Fruit fly (Drosophila melanogaster) whole organism, embryonic: ENCODE results near the gene BthD.

ENCODE experiments used
- Antp ChIP-seq: fragments of 200-800 bp; sonication (Bioruptor generic); optimal IDR thresholded peaks from 3 replicates; lab custom pipeline; 2016; ENCODE audit warnings: missing biosample characterization, missing genetic modification characterization
- Awh ChIP-seq: fragments of 200-800 bp; sonication (Bioruptor generic); IDR thresholded peaks from 2 replicates; pipeline ENCODE4, ENCODE4 v1.3.6; 2022; ENCODE audit warnings: missing biosample characterization, missing genetic modification characterization
- CG12104 ChIP-seq: fragments of 200-800 bp; sonication (Bioruptor generic); optimal IDR thresholded peaks from 3 replicates; lab custom pipeline; 2016; ENCODE audit warnings: missing biosample characterization, missing genetic modification characterization
- CG12236 ChIP-seq: fragments of 200-800 bp; sonication (Bioruptor generic); optimal IDR thresholded peaks from 2 replicates; lab custom pipeline; 2016; ENCODE audit warnings: missing biosample characterization, missing genetic modification characterization
- CG12744 ChIP-seq: fragments of 200-800 bp; sonication (Bioruptor generic); optimal IDR thresholded peaks from 2 replicates; lab custom pipeline; 2016; ENCODE audit warnings: missing biosample characterization, missing genetic modification characterization
- CG13894 ChIP-seq: fragments of 200-800 bp; sonication (Bioruptor generic); optimal IDR thresholded peaks from 3 replicates; lab custom pipeline; 2018; ENCODE audit warnings: missing biosample characterization, mild to moderate bottlenecking, missing genetic modification characterization, moderate library complexity
- CG14965 ChIP-seq: fragments of 200-800 bp; sonication (Bioruptor generic); optimal IDR thresholded peaks from 2 replicates; lab custom pipeline; 2016; ENCODE audit warnings: missing biosample characterization, missing genetic modification characterization, borderline replicate concordance
- CG15269 ChIP-seq: fragments of 200-800 bp; sonication (Bioruptor generic); optimal IDR thresholded peaks from 2 replicates; lab custom pipeline; 2018; ENCODE audit warnings: missing biosample characterization, mild to moderate bottlenecking, missing genetic modification characterization, moderate library complexity
- CG15514 ChIP-seq: fragments of 200-800 bp; sonication (Bioruptor generic); optimal IDR thresholded peaks from 3 replicates; lab custom pipeline; 2017; ENCODE audit warnings: missing biosample characterization, missing genetic modification characterization, mild to moderate bottlenecking, moderate library complexity, missing genetic modification reagents
- CG17359 ChIP-seq: fragments of 200-800 bp; sonication (Bioruptor generic); optimal IDR thresholded peaks from 3 replicates; lab custom pipeline; 2018; ENCODE audit warnings: missing biosample characterization, mild to moderate bottlenecking, missing genetic modification characterization, moderate library complexity
- CG17361 ChIP-seq: fragments of 200-800 bp; sonication (Bioruptor generic); IDR thresholded peaks from 3 replicates; pipeline ENCODE4 v1.3.6; 2022; ENCODE audit warnings: missing biosample characterization, missing genetic modification characterization
- CG17568 ChIP-seq: fragments of 200-800 bp; sonication (Bioruptor generic); optimal IDR thresholded peaks from 2 replicates; lab custom pipeline; 2018; ENCODE audit warnings: missing biosample characterization, mild to moderate bottlenecking, missing genetic modification characterization, moderate library complexity
- CG4328 ChIP-seq: fragments of 200-800 bp; sonication (Bioruptor generic); optimal IDR thresholded peaks from 3 replicates; lab custom pipeline; 2017; ENCODE audit warnings: missing biosample characterization, missing genetic modification reagents, missing genetic modification characterization
- CG43689 ChIP-seq: fragments of 200-800 bp; sonication (Bioruptor generic); IDR thresholded peaks from 2 replicates; pipeline ENCODE4 v1.3.6; 2022; ENCODE audit warnings: missing biosample characterization, missing genetic modification characterization
- CG4404 ChIP-seq: fragments of 200-800 bp; sonication (Bioruptor generic); IDR thresholded peaks from 2 replicates; pipeline ENCODE4 v1.3.6; 2022; ENCODE audit warnings: missing biosample characterization, missing genetic modification characterization
- CG7839 ChIP-seq: fragments of 200-800 bp; sonication (Bioruptor generic); optimal IDR thresholded peaks from 3 replicates; lab custom pipeline; 2018; ENCODE audit warnings: missing biosample characterization, mild to moderate bottlenecking, missing genetic modification characterization, moderate library complexity
- CG7928 ChIP-seq: fragments of 200-800 bp; sonication (Bioruptor generic); optimal IDR thresholded peaks from 2 replicates; lab custom pipeline; 2017; ENCODE audit warnings: missing biosample characterization, mild to moderate bottlenecking, missing genetic modification characterization
- CG8089 ChIP-seq: fragments of 200-800 bp; sonication (Bioruptor generic); optimal IDR thresholded peaks from 3 replicates; lab custom pipeline; 2016; ENCODE audit warnings: missing biosample characterization, missing genetic modification characterization
- CG9817 ChIP-seq: fragments of 200-800 bp; sonication (Bioruptor generic); optimal IDR thresholded peaks from 2 replicates; lab custom pipeline; 2018; ENCODE audit warnings: missing biosample characterization, mild to moderate bottlenecking, missing genetic modification characterization, moderate library complexity
- CHES-1-like ChIP-seq: fragments of 200-800 bp; sonication (Bioruptor generic); optimal IDR thresholded peaks from 2 replicates; lab custom pipeline; 2016; ENCODE audit warnings: missing biosample characterization, missing genetic modification characterization
- Dbx ChIP-seq: fragments of 200-800 bp; sonication (Bioruptor generic); IDR thresholded peaks from 3 replicates; pipeline ENCODE4 v1.3.6; 2022; ENCODE audit warnings: missing biosample characterization, missing genetic modification characterization
- Gug ChIP-seq: fragments of 200-800 bp; sonication (Bioruptor generic); IDR thresholded peaks from 4 replicates; pipeline ENCODE4 v1.3.6; 2022; ENCODE audit warnings: missing biosample characterization, missing genetic modification characterization
- Meics ChIP-seq: fragments of 200-800 bp; sonication (Bioruptor generic); optimal IDR thresholded peaks from 2 replicates; lab custom pipeline; 2017; ENCODE audit warnings: missing biosample characterization, mild to moderate bottlenecking, missing genetic modification characterization
- Nf-YB ChIP-seq: fragments of 200-800 bp; sonication (Bioruptor generic); optimal IDR thresholded peaks from 3 replicates; lab custom pipeline; 2019; ENCODE audit warnings: missing biosample characterization, mild to moderate bottlenecking, missing genetic modification characterization, moderate library complexity
- Nf-YC ChIP-seq: fragments of 200-800 bp; optimal IDR thresholded peaks from 3 replicates; lab custom pipeline; 2019; ENCODE audit warnings: missing biosample characterization, mild to moderate bottlenecking, missing genetic modification characterization, moderate library complexity
- Oli ChIP-seq: fragments of 200-800 bp; sonication (Bioruptor generic); optimal IDR thresholded peaks from 2 replicates; lab custom pipeline; 2018; ENCODE audit warnings: missing biosample characterization, mild to moderate bottlenecking, missing genetic modification characterization, moderate library complexity
- Sry-β ChIP-seq: fragments of 200-800 bp; sonication (Bioruptor generic); optimal IDR thresholded peaks from 2 replicates; lab custom pipeline; 2018; ENCODE audit warnings: missing biosample characterization, mild to moderate bottlenecking, missing genetic modification characterization, moderate library complexity
- aop ChIP-seq: fragments of 200-800 bp; sonication (Bioruptor generic); IDR thresholded peaks from 2 replicates; pipeline ENCODE4 v1.3.6; 2022; ENCODE audit warnings: missing biosample characterization, missing genetic modification characterization
- ci ChIP-seq: fragments of 200-800 bp; sonication (Bioruptor generic); IDR thresholded peaks from 3 replicates; pipeline ENCODE4 v1.3.6; 2022; ENCODE audit warnings: missing biosample characterization, missing genetic modification characterization
- cwo ChIP-seq: fragments of 200-800 bp; sonication (Bioruptor generic); optimal IDR thresholded peaks from 3 replicates; lab custom pipeline; 2017; ENCODE audit warnings: missing biosample characterization, missing genetic modification characterization, mild to moderate bottlenecking, moderate library complexity, missing genetic modification reagents
- disco-r ChIP-seq: fragments of 200-800 bp; sonication (Bioruptor generic); optimal IDR thresholded peaks from 2 replicates; lab custom pipeline; 2016; ENCODE audit warnings: missing biosample characterization, missing genetic modification characterization
- dmrt11E ChIP-seq: fragments of 200-800 bp; sonication (Bioruptor generic); optimal IDR thresholded peaks from 3 replicates; lab custom pipeline; 2018; ENCODE audit warnings: missing biosample characterization, mild to moderate bottlenecking, missing genetic modification characterization, moderate library complexity
- dmrt99B ChIP-seq: fragments of 200-800 bp; sonication (Bioruptor generic); optimal IDR thresholded peaks from 2 replicates; lab custom pipeline; 2018; ENCODE audit warnings: missing biosample characterization, mild to moderate bottlenecking, missing genetic modification characterization, moderate library complexity
- ftz-f1 ChIP-seq: fragments of 200-800 bp; sonication (Bioruptor generic); optimal IDR thresholded peaks from 2 replicates; lab custom pipeline; 2016; ENCODE audit warnings: missing biosample characterization, missing genetic modification characterization
- gcm ChIP-seq: fragments of 200-800 bp; sonication (Bioruptor generic); optimal IDR thresholded peaks from 2 replicates; lab custom pipeline; 2019; ENCODE audit warnings: missing biosample characterization, mild to moderate bottlenecking, missing genetic modification characterization, moderate library complexity
- kay ChIP-seq: fragments of 200-800 bp; sonication (Bioruptor generic); optimal IDR thresholded peaks from 2 replicates; lab custom pipeline; 2016; ENCODE audit warnings: missing biosample characterization, missing genetic modification characterization
- lov ChIP-seq, 2 experiments: fragments of 200-800 bp in 1 of 2; fragments of >200 bp in 1 of 2; sonication (Bioruptor generic) in 1 of 2; IDR thresholded peaks in 1 of 2; optimal IDR thresholded peaks in 1 of 2; 2 replicates in 1 of 2; 3 replicates in 1 of 2; pipeline versions ENCODE4 v1.3.6 to Lab custom; 2017 to 2022; ENCODE audit warnings: missing biosample characterization in 1 of 2, missing genetic modification characterization in 1 of 2
- maf-S ChIP-seq: fragments of 200-800 bp; sonication (Bioruptor generic); optimal IDR thresholded peaks from 2 replicates; lab custom pipeline; 2016; ENCODE audit warnings: missing biosample characterization, missing genetic modification characterization
- mam ChIP-seq: fragments of 200-800 bp; sonication (Bioruptor generic); optimal IDR thresholded peaks from 3 replicates; lab custom pipeline; 2016; ENCODE audit warnings: missing biosample characterization, missing genetic modification characterization
- odd ChIP-seq: fragments of 200-800 bp; sonication (Bioruptor generic); optimal IDR thresholded peaks from 2 replicates; lab custom pipeline; 2017; ENCODE audit warnings: missing biosample characterization, mild to moderate bottlenecking, missing genetic modification characterization
- pita ChIP-seq: fragments of 200-800 bp; sonication (Bioruptor generic); optimal IDR thresholded peaks from 2 replicates; lab custom pipeline; 2017; ENCODE audit warnings: missing biosample characterization, mild to moderate bottlenecking, missing genetic modification characterization
- pum ChIP-seq: fragments of 200-800 bp; sonication (Bioruptor generic); optimal IDR thresholded peaks from 2 replicates; lab custom pipeline; 2016; ENCODE audit warnings: missing biosample characterization, missing genetic modification characterization
- scrt ChIP-seq: fragments of 200-800 bp; sonication (Bioruptor generic); optimal IDR thresholded peaks from 2 replicates; lab custom pipeline; 2018; ENCODE audit warnings: missing biosample characterization, mild to moderate bottlenecking, missing genetic modification characterization, moderate library complexity
- sens-2 ChIP-seq: fragments of 200-800 bp; sonication (Bioruptor generic); IDR thresholded peaks from 2 replicates; pipeline ENCODE4 v1.3.6; 2022; ENCODE audit warnings: missing biosample characterization, missing genetic modification characterization
- seq ChIP-seq: fragments of 200-800 bp; sonication (Bioruptor generic); IDR thresholded peaks from 2 replicates; pipeline ENCODE4 v1.3.6; 2022; ENCODE audit warnings: missing biosample characterization, missing genetic modification characterization
- sug ChIP-seq: fragments of 200-800 bp; optimal IDR thresholded peaks from 2 replicates; lab custom pipeline; 2019; ENCODE audit warnings: missing biosample characterization, mild to moderate bottlenecking, missing genetic modification characterization, moderate library complexity
- tgo ChIP-seq: fragments of 200-800 bp; sonication (Bioruptor generic); IDR thresholded peaks from 3 replicates; pipeline ENCODE4 v1.3.6; 2022; ENCODE audit warnings: missing biosample characterization, missing genetic modification characterization
- tx ChIP-seq: fragments of 200-800 bp; sonication (Bioruptor generic); optimal IDR thresholded peaks from 2 replicates; lab custom pipeline; 2016; ENCODE audit warnings: missing biosample characterization, missing genetic modification characterization
- wor ChIP-seq: fragments of 200-800 bp; sonication (Bioruptor generic); IDR thresholded peaks from 2 replicates; pipeline ENCODE4 v1.3.6; 2022; ENCODE audit warnings: missing biosample characterization, missing genetic modification characterization
- zfh2 ChIP-seq: fragments of 200-800 bp; sonication (Bioruptor generic); optimal IDR thresholded peaks from 2 replicates; lab custom pipeline; 2016; ENCODE audit warnings: missing biosample characterization, missing genetic modification characterization

Gene BthD

dm6 chrX:13643961-13644360 lies 32.0 kb downstream of the BthD start (continued):
- TF ChIP-seq CG15514 (peak; percentile 28), pita (GFP tag; lab: Kevin White, UChicago) (no peak), Gug (GFP tag; lab: Robert Waterston, UW) (0 out of 4 replicates have a peak, but pooled peaks have one; percentile 10), CG12744 (GFP tag; lab: Kevin White, UChicago) (no peak), CG8089 (peak; percentile 46), tgo (GFP tag; lab: Robert Waterston, UW) (peak; percentile 73; the same call in 2 of the 3 replicates), scrt (no peak), kay (GFP tag; lab: Kevin White, UChicago) (no peak), dmrt99B (tag; lab: Kevin White, UChicago) (peak; percentile 67), Awh (GFP tag; lab: Robert Waterston, UW) (0 out of 2 replicates have a peak, but pooled peaks have one; percentile 32), odd (GFP tag; lab: Kevin White, UChicago) (no peak), CG17361 (GFP tag; lab: Robert Waterston, UW) (peak; percentile 60), ci (GFP tag; lab: Robert Waterston, UW) (peak; percentile 72), zfh2 (GFP tag; lab: Kevin White, UChicago) (no peak), lov (optimal IDR thresholded peaks at IDR 0.05; lab: Kevin White, UChicago) (no peak), lov (GFP tag; IDR thresholded peaks at IDR 0.05; lab: Robert Waterston, UW) (no peak), Nf-YB (GFP tag; lab: Kevin White, UChicago) (no peak), maf-S (no peak), Meics (GFP tag; lab: Kevin White, UChicago) (peak; percentile 51), wor (GFP tag; lab: Robert Waterston, UW) (no peak), CG15269 (peak; percentile 28), sens-2 (peak; percentile 69), disco-r (no peak), Oli (tag; lab: Kevin White, UChicago) (peak; percentile 29), cwo (GFP tag; lab: Kevin White, UChicago) (peak; percentile 42), CG12104 (GFP tag; lab: Kevin White, UChicago) (no peak), CHES-1-like (GFP tag; lab: Kevin White, UChicago) (no peak), CG7839 (tag; lab: Kevin White, UChicago) (peak; percentile 70), CG13894 (no peak), CG4328 (no peak), CG14965 (GFP tag; lab: Kevin White, UChicago) (no peak), Nf-YC (tag; lab: Kevin White, UChicago) (no peak), CG43689 (GFP tag; lab: Robert Waterston, UW) (0 out of 2 replicates have a peak, but pooled peaks have one; percentile 13), CG17359 (tag; lab: Kevin White, UChicago) (peak; percentile 76), CG17568 (no peak), CG4404 (GFP tag; lab: Robert Waterston, UW) (no peak), dmrt11E (tag; lab: Kevin White, UChicago) (peak; percentile 32), CG12236 (GFP tag; lab: Kevin White, UChicago) (no peak), ftz-f1 (GFP tag; lab: Kevin White, UChicago) (peak; percentile 71), Dbx (GFP tag; lab: Robert Waterston, UW) (peak; percentile 40; the same call in 1 of the 3 replicates), CG9817 (no peak), pum (GFP tag; lab: Kevin White, UChicago) (peak; percentile 55), tx (GFP tag; lab: Kevin White, UChicago) (no peak), sug (peak; percentile 67), Sry-β (no peak), aop (no peak), mam (no peak), CG7928 (no peak), gcm (GFP tag; lab: Kevin White, UChicago) (no peak), Antp (GFP tag; lab: Kevin White, UChicago) (peak; percentile 34), seq (GFP tag; lab: Robert Waterston, UW) (no peak)
